Worm (Caenorhabditis elegans) whole organism, late embryonic: ENCODE data around the gene M04B2.7.
A peak's percentile ranks its signal among the peaks of the same experiment; 100 is the strongest.

Experiments used
- C08G9.2 ChIP-seq: sonication (generic microtip); optimal IDR thresholded peaks from 2 replicates; lab custom pipeline; 2016; ENCODE audit warnings: mild to moderate bottlenecking, missing genetic modification characterization, moderate library complexity, missing compliant biosample characterization
- K02D7.2 ChIP-seq: sonication (generic microtip); optimal IDR thresholded peaks from 2 replicates; lab custom pipeline; 2017; ENCODE audit warnings: mild to moderate bottlenecking, missing genetic modification characterization, missing compliant biosample characterization
- K09A11.1 ChIP-seq: sonication (generic microtip); optimal IDR thresholded peaks from 2 replicates; lab custom pipeline; 2017; ENCODE audit warnings: antibody characterized with exemption, mild to moderate bottlenecking, missing genetic modification characterization, missing compliant biosample characterization; ENCODE audit not compliant: insufficient read depth
- T23F11.4 ChIP-seq: fragments of 200-800 bp; sonication (Bioruptor generic); optimal IDR thresholded peaks from 2 replicates; lab custom pipeline; 2018; ENCODE audit warnings: mild to moderate bottlenecking, missing genetic modification characterization, missing compliant biosample characterization
- ahr-1 ChIP-seq: sonication (generic microtip); optimal IDR thresholded peaks from 2 replicates; lab custom pipeline; 2016; ENCODE audit warnings: missing genetic modification characterization, missing compliant biosample characterization
- ama-1 ChIP-seq: fragments of 150-350 bp; optimal IDR thresholded peaks from 2 replicates; lab custom pipeline; 2014
- ceh-18 ChIP-seq: sonication (generic microtip); optimal IDR thresholded peaks from 2 replicates; lab custom pipeline; 2016; ENCODE audit warnings: missing genetic modification characterization, missing compliant biosample characterization
- ceh-2 ChIP-seq: sonication (generic microtip); optimal IDR thresholded peaks from 2 replicates; lab custom pipeline; 2016; ENCODE audit warnings: missing genotype, missing genetic modification characterization, missing compliant biosample characterization
- ceh-22 ChIP-seq: sonication (generic microtip); optimal IDR thresholded peaks from 2 replicates; lab custom pipeline; 2017; ENCODE audit warnings: missing biosample characterization, missing genetic modification characterization
- ceh-24 ChIP-seq: sonication (generic microtip); optimal IDR thresholded peaks from 2 replicates; lab custom pipeline; 2016; ENCODE audit warnings: mild to moderate bottlenecking, missing genetic modification characterization, missing compliant biosample characterization
- ceh-31 ChIP-seq: sonication (generic microtip); optimal IDR thresholded peaks from 2 replicates; lab custom pipeline; 2016; ENCODE audit warnings: missing genetic modification characterization, missing compliant biosample characterization
- ceh-34 ChIP-seq: sonication (generic microtip); optimal IDR thresholded peaks from 2 replicates; lab custom pipeline; 2016; ENCODE audit warnings: mild to moderate bottlenecking, missing genetic modification characterization, missing compliant biosample characterization
- ceh-45 ChIP-seq: fragments of 200-800 bp; sonication (Bioruptor generic); IDR thresholded peaks from 2 replicates; pipeline ENCODE4 v1.3.6; 2022; ENCODE audit warnings: missing genetic modification reagents, missing genetic modification characterization, missing compliant biosample characterization
- ceh-6 ChIP-seq: fragments of 200-800 bp; sonication (Bioruptor generic); optimal IDR thresholded peaks from 2 replicates; lab custom pipeline; 2018; ENCODE audit warnings: mild to moderate bottlenecking, missing genetic modification characterization, missing compliant biosample characterization
- che-1 ChIP-seq: sonication (generic microtip); optimal IDR thresholded peaks from 2 replicates; lab custom pipeline; 2016; ENCODE audit warnings: mild to moderate bottlenecking, missing genetic modification characterization, missing compliant biosample characterization
- dmd-4 ChIP-seq: sonication (generic microtip); optimal IDR thresholded peaks from 2 replicates; lab custom pipeline; 2016; ENCODE audit warnings: borderline replicate concordance, missing genetic modification characterization, missing compliant biosample characterization
- eyg-1 ChIP-seq: sonication (generic microtip); optimal IDR thresholded peaks from 2 replicates; lab custom pipeline; 2016; ENCODE audit warnings: missing genotype, missing genetic modification characterization, missing compliant biosample characterization
- fax-1 ChIP-seq: sonication (generic microtip); optimal IDR thresholded peaks from 2 replicates; lab custom pipeline; 2016; ENCODE audit warnings: missing genotype, missing genetic modification characterization, missing compliant biosample characterization
- hlh-30 ChIP-seq: sonication (generic microtip); optimal IDR thresholded peaks from 2 replicates; lab custom pipeline; 2017; ENCODE audit warnings: antibody characterized with exemption, missing genetic modification characterization, missing compliant biosample characterization; ENCODE audit not compliant: insufficient read depth
- hlh-6 ChIP-seq: sonication (generic microtip); optimal IDR thresholded peaks from 2 replicates; lab custom pipeline; 2016; ENCODE audit warnings: missing genotype, missing genetic modification characterization, missing compliant biosample characterization
- lin-11 ChIP-seq: fragments of 200-800 bp; sonication (Bioruptor generic); optimal IDR thresholded peaks from 2 replicates; lab custom pipeline; 2018; ENCODE audit warnings: mild to moderate bottlenecking, missing genetic modification characterization, missing compliant biosample characterization
- madf-2 ChIP-seq: sonication (generic microtip); optimal IDR thresholded peaks from 2 replicates; lab custom pipeline; 2017; ENCODE audit warnings: missing genetic modification characterization, missing compliant biosample characterization
- nfya-1 ChIP-seq: sonication (generic microtip); optimal IDR thresholded peaks from 2 replicates; lab custom pipeline; 2017; ENCODE audit warnings: missing genetic modification characterization, mild to moderate bottlenecking, missing compliant biosample characterization, antibody characterized with exemption, moderate library complexity
- nhr-11 ChIP-seq: fragments of 150-350 bp; optimal IDR thresholded peaks from 2 replicates; lab custom pipeline; 2014; ENCODE audit warnings: missing biosample characterization, missing genetic modification characterization
- nhr-232 ChIP-seq: sonication (generic microtip); optimal IDR thresholded peaks from 2 replicates; lab custom pipeline; 2016; ENCODE audit warnings: missing genetic modification characterization, missing compliant biosample characterization
- npax-4 ChIP-seq: sonication (generic microtip); optimal IDR thresholded peaks from 2 replicates; lab custom pipeline; 2016; ENCODE audit warnings: missing genetic modification characterization, missing compliant biosample characterization
- odd-2 ChIP-seq: sonication (generic microtip); optimal IDR thresholded peaks from 2 replicates; lab custom pipeline; 2017; ENCODE audit warnings: antibody characterized with exemption, mild to moderate bottlenecking, missing genetic modification characterization, missing compliant biosample characterization
- pag-3 ChIP-seq: sonication (generic microtip); optimal IDR thresholded peaks from 2 replicates; lab custom pipeline; 2016; ENCODE audit warnings: missing compliant biosample characterization, missing genetic modification characterization, borderline replicate concordance
- pha-2 ChIP-seq: sonication (generic microtip); optimal IDR thresholded peaks from 2 replicates; lab custom pipeline; 2017; ENCODE audit warnings: mild to moderate bottlenecking, missing genetic modification characterization, missing compliant biosample characterization
- pros-1 ChIP-seq: fragments of 150-350 bp; optimal IDR thresholded peaks from 2 replicates; lab custom pipeline; 2014; ENCODE audit warnings: missing biosample characterization, missing genetic modification reagents, missing genetic modification characterization
- ref-2 ChIP-seq: sonication (generic microtip); optimal IDR thresholded peaks from 2 replicates; lab custom pipeline; 2016; ENCODE audit warnings: missing genetic modification characterization, missing compliant biosample characterization
- rnt-1 ChIP-seq: sonication (generic microtip); optimal IDR thresholded peaks from 2 replicates; lab custom pipeline; 2016; ENCODE audit warnings: missing genetic modification characterization, missing compliant biosample characterization
- sdc-2 ChIP-seq: sonication (generic microtip); optimal IDR thresholded peaks from 2 replicates; lab custom pipeline; 2016; ENCODE audit warnings: missing genotype, missing genetic modification characterization, missing compliant biosample characterization
- sox-2 ChIP-seq: fragments of 200-800 bp; sonication (Bioruptor generic); IDR thresholded peaks from 2 replicates; pipeline ENCODE4 v1.3.6; 2022; ENCODE audit warnings: missing genetic modification reagents, missing genetic modification characterization, missing compliant biosample characterization
- tbx-2 ChIP-seq: sonication (generic microtip); optimal IDR thresholded peaks from 2 replicates; lab custom pipeline; 2016; ENCODE audit warnings: missing genetic modification characterization, missing compliant biosample characterization
- tbx-7 ChIP-seq: sonication (generic microtip); optimal IDR thresholded peaks from 2 replicates; lab custom pipeline; 2016; ENCODE audit warnings: missing genotype, missing genetic modification characterization, missing compliant biosample characterization
- unc-3 ChIP-seq, 2 experiments: fragments of 200-800 bp in 1 of 2; sonication (Bioruptor generic) in 1 of 2; sonication (generic microtip) in 1 of 2; conservative IDR thresholded peaks in 1 of 2; optimal IDR thresholded peaks in 1 of 2; 2 replicates each; pipeline versions ENCODE4 v1.3.6 to Lab custom; 2016 to 2022; ENCODE audit warnings: missing compliant biosample characterization in 2 of 2, missing genetic modification characterization in 2 of 2, missing genetic modification reagents in 1 of 2
- unc-42 ChIP-seq: sonication (generic microtip); optimal IDR thresholded peaks from 2 replicates; lab custom pipeline; 2016; ENCODE audit warnings: missing genotype, missing genetic modification characterization, missing compliant biosample characterization
- unc-55 ChIP-seq: sonication (generic microtip); optimal IDR thresholded peaks from 2 replicates; lab custom pipeline; 2017; ENCODE audit warnings: missing biosample characterization, missing genetic modification reagents, missing genetic modification characterization
- unc-86 ChIP-seq: sonication (generic microtip); optimal IDR thresholded peaks from 2 replicates; lab custom pipeline; 2016; ENCODE audit warnings: missing genetic modification characterization, missing compliant biosample characterization
- zip-5 ChIP-seq: sonication (generic microtip); optimal IDR thresholded peaks from 2 replicates; lab custom pipeline; 2016; ENCODE audit warnings: missing genetic modification characterization, missing compliant biosample characterization
- ztf-16 ChIP-seq: sonication (generic microtip); optimal IDR thresholded peaks from 2 replicates; lab custom pipeline; 2017; ENCODE audit warnings: missing genetic modification characterization, missing compliant biosample characterization

M04B2.7 gene

DNA sequence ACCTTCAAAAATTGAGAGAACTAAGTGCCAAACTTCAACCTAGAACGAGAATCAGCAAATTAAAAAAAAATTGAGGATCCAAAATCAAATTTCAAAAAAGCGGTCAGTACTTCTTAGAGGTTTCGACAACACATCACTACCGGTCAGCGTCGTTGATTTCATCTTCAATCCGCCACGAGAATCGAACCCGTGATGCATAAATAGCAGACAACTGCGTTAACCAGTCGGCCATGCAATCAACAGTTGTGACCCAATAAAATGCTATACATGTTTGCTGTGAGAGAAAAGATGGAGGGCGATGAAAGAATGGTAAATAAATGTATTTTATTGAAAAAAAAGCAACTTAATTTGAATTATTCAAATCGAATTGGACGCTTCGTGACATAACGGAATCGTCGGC is 1.1 kb upstream of the M04B2.7 start (continued):
- TF ChIP-seq ceh-18, result peak; percentile 77
- peak; percentile 67 for TF ChIP-seq npax-4
- peak; percentile 68 for TF ChIP-seq ceh-31 (tag; lab: Kevin White, UChicago)
- peak; percentile 83 for TF ChIP-seq pha-2
- TF ChIP-seq lin-11 (tag; lab: Kevin White, UChicago), result peak; percentile 80
- TF ChIP-seq rnt-1, result peak; percentile 75
- TF ChIP-seq K02D7.2 (tag; lab: Kevin White, UChicago), result peak; percentile 79
- TF ChIP-seq ceh-2, result peak; percentile 72
- peak; percentile 9 for TF ChIP-seq pros-1
- TF ChIP-seq unc-86 (tag; lab: Kevin White, UChicago), result peak; percentile 74
- peak; percentile 39 for TF ChIP-seq tbx-7 (tag; lab: Kevin White, UChicago)
- peak; percentile 82 for TF ChIP-seq nhr-232 (tag; lab: Kevin White, UChicago)
- TF ChIP-seq sdc-2 (tag; lab: Kevin White, UChicago), result peak; percentile 72
- no peak for TF ChIP-seq unc-55 (GFP tag; lab: Kevin White, UChicago)
- peak; percentile 81 for TF ChIP-seq K09A11.1 (tag; lab: Kevin White, UChicago)
- TF ChIP-seq ahr-1 (tag; lab: Kevin White, UChicago), result peak; percentile 10
- TF ChIP-seq tbx-2 (tag; lab: Kevin White, UChicago), result peak; percentile 72

DNA sequence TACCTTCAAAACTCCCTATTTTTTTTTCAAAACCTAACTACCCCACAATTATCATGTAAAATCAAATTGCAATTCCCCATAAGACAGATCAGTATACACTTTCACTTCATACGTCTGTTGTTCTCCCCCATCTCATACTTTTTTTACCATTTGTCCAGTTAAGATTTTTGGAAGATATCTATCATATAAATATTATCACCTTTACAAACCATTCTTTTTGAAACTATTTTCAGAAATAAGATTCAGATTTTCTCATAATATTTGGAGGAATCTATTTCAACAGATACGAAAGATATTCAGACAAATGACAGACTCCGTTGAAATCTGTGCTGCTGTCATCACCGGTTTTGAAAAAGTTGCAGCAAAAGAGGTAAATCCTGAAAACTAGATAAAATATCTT is 20.8 kb downstream of the M04B2.7 start, which contains the start of gene M04B2.2:
Gene M04B2.2, plus strand, starts transcription at position 301 of the 400 bp plus-strand sequence.
- TF ChIP-seq ama-1 (peak; percentile 47), zip-5 (tag; lab: Kevin White, UChicago) (no peak), hlh-6 (tag; lab: Kevin White, UChicago) (no peak), K09A11.1 (tag; lab: Kevin White, UChicago) (no peak)
- TF ChIP-seq, all 69 proteins: peak for 1

ce11 chrIV:11526189-11526588 is 22.4 kb downstream of the M04B2.7 start:
- TF ChIP-seq K02D7.2 (tag; lab: Kevin White, UChicago) (no peak), fax-1 (tag; lab: Kevin White, UChicago) (no peak), npax-4 (no peak), ceh-24 (tag; lab: Kevin White, UChicago) (no peak), nhr-11 (tag; lab: Kevin White, UChicago) (no peak), sox-2 (GFP tag; lab: Robert Waterston, UW) (no peak), ref-2 (tag; lab: Kevin White, UChicago) (no peak), ceh-22 (tag; lab: Kevin White, UChicago) (no peak), sdc-2 (tag; lab: Kevin White, UChicago) (no peak), pag-3 (no peak), dmd-4 (tag; lab: Kevin White, UChicago) (no peak), odd-2 (tag; lab: Kevin White, UChicago) (no peak)

DNA sequence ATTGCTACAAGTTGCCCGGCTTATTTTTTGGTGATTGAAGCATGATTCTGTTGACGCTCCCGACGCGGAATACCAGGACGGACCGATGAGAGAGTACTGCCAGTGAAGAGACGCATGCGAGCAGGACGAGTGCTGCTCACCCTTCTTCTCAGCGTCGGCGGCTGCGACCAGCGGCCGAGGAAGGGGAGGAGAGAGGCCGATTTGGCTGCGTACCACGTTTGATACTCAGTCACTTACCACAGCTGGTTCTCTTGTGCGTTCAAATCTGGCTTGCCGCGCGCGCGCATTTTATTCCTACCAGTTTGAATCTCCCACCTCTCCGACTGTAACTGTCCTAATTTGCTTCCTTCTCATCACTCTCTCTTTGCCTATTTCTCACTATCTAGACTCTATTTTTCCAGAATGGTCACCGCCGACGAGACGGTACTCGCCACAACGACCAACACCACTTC is 24.3 kb downstream of the M04B2.7 start, which contains the start of gene mep-1:
Gene mep-1, plus strand, starts transcription at position 402 of the 452 bp plus-strand sequence.
- TF ChIP-seq ceh-6 (GFP tag; lab: Kevin White, UChicago) (peak; percentile 5), che-1 (tag; lab: Kevin White, UChicago) (no peak), ceh-18 (peak; percentile 43), unc-42 (peak; percentile 43), nfya-1 (tag; lab: Kevin White, UChicago) (peak; percentile 52), ztf-16 (peak; percentile 2), C08G9.2 (tag; lab: Kevin White, UChicago) (peak; percentile 17), ceh-31 (tag; lab: Kevin White, UChicago) (peak; percentile 65), unc-55 (GFP tag; lab: Kevin White, UChicago) (peak; percentile 5), madf-2 (tag; lab: Kevin White, UChicago) (peak; percentile 72), ceh-34 (tag; lab: Kevin White, UChicago) (peak; percentile 62), dmd-4 (tag; lab: Kevin White, UChicago) (peak; percentile 55), T23F11.4 (no peak), unc-3 (GFP tag; conservative IDR thresholded peaks at IDR 0.05; lab: Robert Waterston, UW) (no peak), unc-3 (tag; optimal IDR thresholded peaks at IDR 0.05; lab: Kevin White, UChicago) (no peak), ref-2 (tag; lab: Kevin White, UChicago) (peak; percentile 9), tbx-2 (tag; lab: Kevin White, UChicago) (peak; percentile 69), hlh-30 (tag; lab: Kevin White, UChicago) (peak; percentile 31), eyg-1 (peak; percentile 61), ceh-45 (GFP tag; lab: Robert Waterston, UW) (no peak), rnt-1 (peak; percentile 61)
